Worm (Caenorhabditis elegans): Measurements from ENCODE around the gene R02D5.24.

Gene R02D5.24

ce11 chrV:14499074-14499864 lies 1.9 kb upstream of the R02D5.24 start:
- TF ChIP-seq pes-1 (GFP tag; IDR thresholded peaks at IDR 0.05) (no peak), hmbx-1 (tag; optimal IDR thresholded peaks at IDR 0.05) (no peak), ceh-36 (tag; optimal IDR thresholded peaks at IDR 0.05) (no peak), tra-4 (tag; optimal IDR thresholded peaks at IDR 0.05) (no peak), hmg-4 (GFP tag; optimal IDR thresholded peaks at IDR 0.05) (no peak), flt-1 (GFP tag; IDR thresholded peaks at IDR 0.05) (no peak), scrt-1 (GFP tag; IDR thresholded peaks at IDR 0.05) (no peak), ceh-13 (GFP tag; optimal IDR thresholded peaks at IDR 0.05) (no peak), tbx-11 (GFP tag; IDR thresholded peaks at IDR 0.05) (no peak)

ce11 chrV:14500554-14500953 lies 586 bp upstream of the R02D5.24 start:
- TF ChIP-seq ets-7 (tag; optimal IDR thresholded peaks at IDR 0.05) (no peak), sea-1 (GFP tag; conservative IDR thresholded peaks at IDR 0.05) (no peak), hmg-4 (GFP tag; optimal IDR thresholded peaks at IDR 0.05) (no peak), flt-1 (GFP tag; IDR thresholded peaks at IDR 0.05) (no peak)

- no peak for TF ChIP-seq ama-1 (optimal IDR thresholded peaks at IDR 0.05)
- no peak for TF ChIP-seq hmbx-1 (tag; optimal IDR thresholded peaks at IDR 0.05)
- no peak for TF ChIP-seq B0310.2 (tag; optimal IDR thresholded peaks at IDR 0.05)
- no peak for TF ChIP-seq tbx-37 (GFP tag; conservative IDR thresholded peaks at IDR 0.05)
- TF ChIP-seq tbx-11 (GFP tag; IDR thresholded peaks at IDR 0.05) = no peak
- TF ChIP-seq ets-7 (tag; optimal IDR thresholded peaks at IDR 0.05) = no peak
- no peak for TF ChIP-seq sea-1 (GFP tag; conservative IDR thresholded peaks at IDR 0.05)
- no peak for TF ChIP-seq flt-1 (GFP tag; IDR thresholded peaks at IDR 0.05)
- no peak for TF ChIP-seq F13C5.2 (tag; optimal IDR thresholded peaks at IDR 0.05)
- no peak for TF ChIP-seq hmg-4 (GFP tag; optimal IDR thresholded peaks at IDR 0.05)
- no peak for TF ChIP-seq tra-4 (tag; optimal IDR thresholded peaks at IDR 0.05)
Measured at ce11 chrV:14503065-14503464, 1.9 kb downstream of the R02D5.24 start.

ce11 chrV:14504120-14504519 lies 3.0 kb downstream of the R02D5.24 start:
- TF ChIP-seq hnd-1 (tag; optimal IDR thresholded peaks at IDR 0.05) (no peak), ets-7 (tag; optimal IDR thresholded peaks at IDR 0.05) (no peak), scrt-1 (GFP tag; IDR thresholded peaks at IDR 0.05) (no peak), tra-4 (tag; optimal IDR thresholded peaks at IDR 0.05) (no peak), hmbx-1 (tag; optimal IDR thresholded peaks at IDR 0.05) (no peak), tbx-37 (GFP tag; conservative IDR thresholded peaks at IDR 0.05) (no peak), tbx-11 (GFP tag; IDR thresholded peaks at IDR 0.05) (no peak), ama-1 (optimal IDR thresholded peaks at IDR 0.05) (no peak), ceh-13 (GFP tag; optimal IDR thresholded peaks at IDR 0.05) (no peak), aly-1 (tag; optimal IDR thresholded peaks at IDR 0.05) (no peak), sea-1 (GFP tag; conservative IDR thresholded peaks at IDR 0.05) (no peak), flt-1 (GFP tag; IDR thresholded peaks at IDR 0.05) (no peak)

- TF ChIP-seq pes-1 (GFP tag; IDR thresholded peaks at IDR 0.05) = peak; percentile 29; the same call in 1 of the 2 replicates
- no peak for TF ChIP-seq B0310.2 (tag; optimal IDR thresholded peaks at IDR 0.05)
- TF ChIP-seq tbx-11 (GFP tag; IDR thresholded peaks at IDR 0.05) = no peak
- 0 out of 2 replicates have a peak, but pooled peaks have one; percentile 49 for TF ChIP-seq scrt-1 (GFP tag; IDR thresholded peaks at IDR 0.05)
- no peak for TF ChIP-seq F13C5.2 (tag; optimal IDR thresholded peaks at IDR 0.05)
- TF ChIP-seq hmg-4 (GFP tag; optimal IDR thresholded peaks at IDR 0.05) = peak; percentile 44
- 0 out of 2 replicates have a peak, but pooled peaks have one; percentile 45 for TF ChIP-seq sea-1 (GFP tag; conservative IDR thresholded peaks at IDR 0.05)
Measured at ce11 chrV:14504774-14505173, 3.6 kb downstream of the R02D5.24 start.

ce11 chrV:14505745-14506214 lies 4.6 kb downstream of the R02D5.24 start:
- TF ChIP-seq tbx-37 (GFP tag; conservative IDR thresholded peaks at IDR 0.05) (no peak), ceh-13 (GFP tag; optimal IDR thresholded peaks at IDR 0.05) (no peak), hmg-4 (GFP tag; optimal IDR thresholded peaks at IDR 0.05) (peak; percentile 68), ama-1 (optimal IDR thresholded peaks at IDR 0.05) (no peak)

ce11 chrV:14506713-14507675 lies 5.9 kb downstream of the R02D5.24 start:
- TF ChIP-seq hmg-4 (GFP tag; optimal IDR thresholded peaks at IDR 0.05) (no peak), tbx-37 (GFP tag; conservative IDR thresholded peaks at IDR 0.05) (no peak), tbx-11 (GFP tag; IDR thresholded peaks at IDR 0.05) (no peak), tra-4 (tag; optimal IDR thresholded peaks at IDR 0.05) (no peak), sea-1 (GFP tag; conservative IDR thresholded peaks at IDR 0.05) (no peak), flt-1 (GFP tag; IDR thresholded peaks at IDR 0.05) (no peak), ama-1 (optimal IDR thresholded peaks at IDR 0.05) (no peak), B0310.2 (tag; optimal IDR thresholded peaks at IDR 0.05) (no peak), ceh-13 (GFP tag; optimal IDR thresholded peaks at IDR 0.05) (no peak), pes-1 (GFP tag; IDR thresholded peaks at IDR 0.05) (no peak)

Data from whole organism, early embryonic.